Worm (Caenorhabditis elegans): ENCODE measurements around the gene Y57G11C.1130.
A peak's percentile ranks its signal among the peaks of the same experiment; 100 is the strongest.
"Not testable (repeated sequence)": the region's sequence is repeated elsewhere in the genome, so short reads cannot be mapped to it uniquely, and the experiment has no call there.

Gene Y57G11C.1130

DNA sequence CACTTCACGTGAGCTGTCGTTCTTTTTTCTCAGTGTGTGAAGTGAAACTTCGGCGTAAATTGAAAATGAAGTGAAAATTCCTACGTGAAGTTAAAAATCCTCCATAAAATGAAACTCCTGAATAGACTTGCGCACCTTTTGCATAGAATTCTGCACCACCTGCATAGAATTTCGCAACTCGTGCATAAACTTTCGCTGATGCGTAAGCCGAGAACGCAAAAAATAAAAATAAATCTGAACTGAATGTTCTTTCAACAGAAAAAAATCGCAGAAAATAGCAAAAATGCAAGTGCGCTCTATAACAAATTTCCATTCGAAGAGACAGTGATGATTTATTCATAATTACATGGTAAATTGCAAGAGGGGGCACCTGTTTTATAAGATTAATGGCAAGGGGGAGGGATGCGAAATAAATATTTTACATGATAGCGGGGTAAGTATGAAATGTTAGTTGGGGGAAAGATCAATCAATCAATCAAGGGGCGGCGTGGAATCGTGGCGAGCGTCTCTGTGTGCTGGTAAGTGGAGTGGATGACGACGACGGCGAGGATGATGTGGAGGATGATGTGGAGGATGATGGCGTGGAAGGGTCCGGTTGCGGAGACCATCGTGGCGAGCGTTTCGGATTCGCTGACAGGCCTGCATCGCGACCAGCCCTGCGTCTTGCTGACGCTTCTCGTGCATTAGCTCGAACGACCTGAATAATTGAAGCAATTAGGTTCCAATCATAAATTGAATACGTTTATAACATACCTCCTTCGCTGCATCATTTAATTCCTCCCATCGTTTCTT, 8.8 kb upstream of the Y57G11C.1130 start, which contains the start of gene Y57G11C.36 (continued):
- TF ChIP-seq B0336.3 (GFP tag; IDR thresholded peaks at IDR 0.05) = no peak
- TF ChIP-seq zfh-2 (GFP tag; conservative IDR thresholded peaks at IDR 0.05) = peak; percentile 67
- peak; percentile 19 for TF ChIP-seq snpc-1.1 (tag; optimal IDR thresholded peaks at IDR 0.05; ENCODE audit: insufficient read depth)
- TF ChIP-seq snpc-3.4 (tag; optimal IDR thresholded peaks at IDR 0.05) = peak; percentile 17
- no peak for TF ChIP-seq hlh-12 (tag; optimal IDR thresholded peaks at IDR 0.05)

ce11 chrIV:14774454-14774853, 7.9 kb upstream of the Y57G11C.1130 start, which contains the start of gene Y57G11C.51:
Gene Y57G11C.51 (minus strand): TSS chrIV:14774554.
- TF ChIP-seq snpc-4 (GFP tag; optimal IDR thresholded peaks at IDR 0.05) = not testable (repeated sequence)
- peak in 1 of 4 experiments; percentile 40 for TF ChIP-seq snpc-4 (tag; optimal IDR thresholded peaks at IDR 0.05)

DNA sequence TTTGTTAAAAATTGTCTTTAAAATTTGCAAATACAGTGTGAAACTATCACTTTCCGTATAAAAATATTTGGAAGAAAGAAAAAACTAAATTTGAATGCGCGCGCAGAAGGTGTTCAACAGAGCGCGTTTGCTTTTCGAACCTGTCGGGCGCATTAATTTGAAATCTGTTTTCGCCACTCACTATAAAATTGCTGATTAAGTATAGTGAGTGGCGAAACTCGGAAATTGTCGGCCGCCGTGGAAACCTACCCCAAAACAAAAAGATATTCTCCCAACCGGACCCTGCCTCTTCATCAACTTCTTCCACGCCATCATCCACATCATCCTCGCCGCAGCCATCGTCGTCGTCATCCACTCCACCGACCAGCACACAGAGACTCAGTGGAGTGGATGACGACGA, 1.7 kb upstream of the Y57G11C.1130 start:
- TF ChIP-seq lin-54 (GFP tag; optimal IDR thresholded peaks at IDR 0.05) (peak; percentile 76), lsl-1 (GFP tag; optimal IDR thresholded peaks at IDR 0.05) (peak; percentile 51), efl-1 (GFP tag; optimal IDR thresholded peaks at IDR 0.05) (peak; percentile 17), snpc-1.1 (tag; optimal IDR thresholded peaks at IDR 0.05; ENCODE audit: insufficient read depth) (peak; percentile 90), F49E8.2 (tag; optimal IDR thresholded peaks at IDR 0.05; ENCODE audit: insufficient read depth) (peak; percentile 55), snpc-4 (GFP tag; optimal IDR thresholded peaks at IDR 0.05) (peak; percentile 93), snpc-4 (tag; optimal IDR thresholded peaks at IDR 0.05) (peak; percentile 84 to 97 (median 93)), snpc-1.3 (tag; optimal IDR thresholded peaks at IDR 0.05; ENCODE audit: insufficient read depth) (peak; percentile 57), snpc-3.4 (tag; optimal IDR thresholded peaks at IDR 0.05) (peak; percentile 80), tbp1 (GFP tag; optimal IDR thresholded peaks at IDR 0.05) (peak; percentile 70)

DNA sequence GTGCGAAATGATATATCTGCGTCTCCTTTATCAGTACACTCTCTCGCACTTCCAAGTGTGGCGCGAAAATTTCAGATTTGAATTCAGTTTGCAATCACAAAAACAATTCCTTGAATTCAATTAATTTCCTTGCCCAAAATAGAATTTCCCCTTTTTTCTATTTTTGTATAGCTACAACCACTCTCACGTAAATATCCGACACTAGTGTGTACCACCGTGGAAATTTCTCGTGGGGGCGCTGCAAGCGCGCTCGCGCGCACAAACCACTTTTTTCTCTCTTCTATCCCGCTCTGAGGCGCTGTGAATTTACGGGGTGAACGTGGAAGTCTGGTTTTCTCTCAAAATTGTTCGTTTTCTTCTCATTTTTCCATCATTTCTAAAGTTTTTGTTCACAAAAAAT, 774 bp upstream of the Y57G11C.1130 start, which contains the start of gene Y57G11C.8:
Gene Y57G11C.8, plus strand, starts transcription at position 301 of the 400 bp plus-strand sequence.
- peak; percentile 67 for TF ChIP-seq efl-1 (GFP tag; optimal IDR thresholded peaks at IDR 0.05)
- no peak for TF ChIP-seq fkh-3 (tag; optimal IDR thresholded peaks at IDR 0.05)
- TF ChIP-seq xnd-1 (tag; optimal IDR thresholded peaks at IDR 0.05) = no peak
- TF ChIP-seq hlh-12 (tag; optimal IDR thresholded peaks at IDR 0.05) = no peak
- TF ChIP-seq snpc-4 (GFP tag; optimal IDR thresholded peaks at IDR 0.05) = peak; percentile 43
- TF ChIP-seq snpc-4 (tag; optimal IDR thresholded peaks at IDR 0.05) = peak in 2 of 4 experiments; percentile 19 to 65
- no peak for TF ChIP-seq F23B12.7 (tag; optimal IDR thresholded peaks at IDR 0.05; ENCODE audit: insufficient read depth)
- no peak for TF ChIP-seq ztf-28 (GFP tag; IDR thresholded peaks at IDR 0.05)
- TF ChIP-seq F57A8.1 (GFP tag; optimal IDR thresholded peaks at IDR 0.05) = no peak

DNA sequence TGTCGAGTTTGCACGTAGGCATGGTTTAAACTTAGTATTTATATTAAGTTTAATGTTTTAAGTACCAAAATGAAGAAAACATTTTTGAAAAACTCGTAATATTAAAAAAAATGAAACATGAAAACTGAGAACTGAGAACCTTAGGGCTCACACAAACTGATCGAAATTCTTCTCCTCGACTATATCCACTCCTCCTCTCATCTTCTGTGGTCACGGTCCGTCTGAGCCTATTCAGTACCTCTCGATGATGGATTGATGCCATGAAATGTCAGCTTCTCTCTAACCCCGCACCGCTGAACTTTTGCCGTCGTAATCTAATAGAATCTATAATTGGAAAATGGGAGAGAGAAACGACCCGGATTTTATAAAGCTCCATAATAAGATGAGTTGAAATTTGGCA, 2.2 kb downstream of the Y57G11C.1130 start, which contains the start of gene nlp-56:
Gene nlp-56, minus strand, starts transcription at position 257 of the 400 bp plus-strand sequence.
- TF ChIP-seq let-607 (tag; optimal IDR thresholded peaks at IDR 0.05) (no peak), snpc-4 (GFP tag; optimal IDR thresholded peaks at IDR 0.05) (no peak), snpc-4 (tag; optimal IDR thresholded peaks at IDR 0.05) (no peak), ztf-18 (tag; optimal IDR thresholded peaks at IDR 0.05) (no peak), lin-26 (GFP tag; IDR thresholded peaks at IDR 0.05) (no peak), tbx-9 (tag; optimal IDR thresholded peaks at IDR 0.05; ENCODE audit: borderline replicate concordance) (no peak), ztf-28 (GFP tag; IDR thresholded peaks at IDR 0.05) (no peak), chd-7 (tag; optimal IDR thresholded peaks at IDR 0.05) (no peak), snpc-3.4 (tag; optimal IDR thresholded peaks at IDR 0.05) (no peak), F10E7.11 (tag; optimal IDR thresholded peaks at IDR 0.05) (no peak)

All from whole organism, young adult.